Worm (Caenorhabditis elegans): ENCODE results near the gene Y44A6D.6.

Y44A6D.6 gene

DNA sequence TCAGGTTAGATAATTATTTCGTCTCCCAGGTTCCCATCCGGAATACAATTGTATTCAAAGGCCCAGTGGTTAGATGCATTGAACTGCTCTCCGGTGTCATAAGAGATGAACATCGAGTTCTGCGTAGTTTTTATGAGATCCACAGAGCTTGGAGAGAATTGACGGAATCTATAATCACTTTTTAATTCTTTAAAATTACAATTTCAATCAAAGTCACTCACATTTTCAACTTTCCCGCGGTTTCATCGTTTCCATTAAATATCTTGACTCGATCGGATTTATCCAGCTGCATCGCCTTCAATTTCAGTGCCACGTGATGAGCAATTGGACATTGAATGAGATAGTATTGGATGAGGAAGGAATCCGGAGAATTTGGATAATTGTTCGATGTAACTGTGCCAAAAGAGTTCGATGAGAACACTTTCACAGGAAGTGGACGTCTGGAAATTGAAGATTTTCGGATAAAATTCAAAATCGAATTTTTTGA lies 40.6 kb downstream of the Y44A6D.6 start (continued):
- TF ChIP-seq pbrm-1 (GFP tag; IDR thresholded peaks at IDR 0.05) (peak; percentile 50; the same call in 1 of the 2 replicates), F49E8.2 (tag; optimal IDR thresholded peaks at IDR 0.05; ENCODE audit: insufficient read depth) (peak; percentile 77), D2030.7 (GFP tag; IDR thresholded peaks at IDR 0.05) (peak; percentile 55; the same call in 1 of the 2 replicates), Y95B8A.8 (GFP tag; IDR thresholded peaks at IDR 0.05) (no peak), Y53G8AR.9 (GFP tag; conservative IDR thresholded peaks at IDR 0.05) (peak; percentile 84), B0336.3 (GFP tag; IDR thresholded peaks at IDR 0.05) (peak; percentile 82), tbx-9 (tag; optimal IDR thresholded peaks at IDR 0.05; ENCODE audit: borderline replicate concordance) (peak; percentile 62), atf-7 (tag; optimal IDR thresholded peaks at IDR 0.05) (peak; percentile 50), unc-130 (GFP tag; optimal IDR thresholded peaks at IDR 0.05) (no peak), C17E4.6 (GFP tag; IDR thresholded peaks at IDR 0.05) (no peak; the same call in 1 of the 2 replicates), F52B5.7 (tag; optimal IDR thresholded peaks at IDR 0.05) (peak; percentile 53), madf-3 (GFP tag; IDR thresholded peaks at IDR 0.05) (peak; percentile 65; the same call in 1 of the 2 replicates), lir-1 (GFP tag; conservative IDR thresholded peaks at IDR 0.05) (no peak), snpc-4 (GFP tag; optimal IDR thresholded peaks at IDR 0.05) (no peak), snpc-4 (tag; optimal IDR thresholded peaks at IDR 0.05) (peak in 2 of 4 experiments; percentile 53 to 66), mxl-1 (tag; optimal IDR thresholded peaks at IDR 0.05) (no peak), ceh-100 (GFP tag; IDR thresholded peaks at IDR 0.05) (no peak), F10E7.11 (tag; optimal IDR thresholded peaks at IDR 0.05) (peak; percentile 45), mes-4 (tag; optimal IDR thresholded peaks at IDR 0.05) (no peak), dpl-1 (GFP tag; optimal IDR thresholded peaks at IDR 0.05) (no peak), somi-1 (GFP tag; optimal IDR thresholded peaks at IDR 0.05) (no peak), hmg-20 (GFP tag; IDR thresholded peaks at IDR 0.05) (no peak), B0261.1 (tag; optimal IDR thresholded peaks at IDR 0.05) (no peak), nfya-1 (tag; optimal IDR thresholded peaks at IDR 0.05; ENCODE audit: borderline replicate concordance, insufficient read depth) (no peak), hlh-12 (tag; optimal IDR thresholded peaks at IDR 0.05) (peak; percentile 27), xnd-1 (tag; optimal IDR thresholded peaks at IDR 0.05) (peak; percentile 8), nfya-2 (GFP tag; IDR thresholded peaks at IDR 0.05) (no peak), F57A8.1 (GFP tag; optimal IDR thresholded peaks at IDR 0.05) (no peak), attf-6 (GFP tag; IDR thresholded peaks at IDR 0.05) (no peak), T26A5.8 (tag; optimal IDR thresholded peaks at IDR 0.05) (peak; percentile 9), ztf-28 (GFP tag; IDR thresholded peaks at IDR 0.05) (no peak), cebp-2 (GFP tag; IDR thresholded peaks at IDR 0.05) (no peak), dpff-1 (tag; optimal IDR thresholded peaks at IDR 0.05) (peak; percentile 37), him-1 (tag; optimal IDR thresholded peaks at IDR 0.05) (no peak), nhr-27 (tag; optimal IDR thresholded peaks at IDR 0.05) (peak; percentile 22), sdz-38 (tag; optimal IDR thresholded peaks at IDR 0.05) (no peak), F22D6.2 (tag; optimal IDR thresholded peaks at IDR 0.05) (no peak), lin-54 (GFP tag; optimal IDR thresholded peaks at IDR 0.05) (peak; percentile 15), F37B4.10 (GFP tag; IDR thresholded peaks at IDR 0.05) (no peak), bed-2 (GFP tag; IDR thresholded peaks at IDR 0.05) (no peak), nhr-120 (GFP tag; IDR thresholded peaks at IDR 0.05) (no peak), repo-1 (tag; optimal IDR thresholded peaks at IDR 0.05) (peak; percentile 68), dox-1 (GFP tag; IDR thresholded peaks at IDR 0.05) (peak; percentile 37; the same call in 1 of the 2 replicates), rcor-1 (GFP tag; IDR thresholded peaks at IDR 0.05) (peak; percentile 20; the same call in 1 of the 2 replicates), ztf-6 (GFP tag; IDR thresholded peaks at IDR 0.05) (no peak), die-1 (tag; optimal IDR thresholded peaks at IDR 0.05) (peak; percentile 38), hrde-1 (tag; optimal IDR thresholded peaks at IDR 0.05; ENCODE audit: borderline replicate concordance) (no peak), C06A6.2 (GFP tag; conservative IDR thresholded peaks at IDR 0.05) (no peak), ztf-22 (GFP tag; optimal IDR thresholded peaks at IDR 0.05) (no peak)

Measured in whole organism, young adult.